Worm (Caenorhabditis elegans): ENCODE results near the gene Y45F10B.13.
"Not testable (repeated sequence)": the region's sequence is repeated elsewhere in the genome, so short reads cannot be mapped to it uniquely, and the experiment has no call there.

The Y45F10B.13 gene

DNA sequence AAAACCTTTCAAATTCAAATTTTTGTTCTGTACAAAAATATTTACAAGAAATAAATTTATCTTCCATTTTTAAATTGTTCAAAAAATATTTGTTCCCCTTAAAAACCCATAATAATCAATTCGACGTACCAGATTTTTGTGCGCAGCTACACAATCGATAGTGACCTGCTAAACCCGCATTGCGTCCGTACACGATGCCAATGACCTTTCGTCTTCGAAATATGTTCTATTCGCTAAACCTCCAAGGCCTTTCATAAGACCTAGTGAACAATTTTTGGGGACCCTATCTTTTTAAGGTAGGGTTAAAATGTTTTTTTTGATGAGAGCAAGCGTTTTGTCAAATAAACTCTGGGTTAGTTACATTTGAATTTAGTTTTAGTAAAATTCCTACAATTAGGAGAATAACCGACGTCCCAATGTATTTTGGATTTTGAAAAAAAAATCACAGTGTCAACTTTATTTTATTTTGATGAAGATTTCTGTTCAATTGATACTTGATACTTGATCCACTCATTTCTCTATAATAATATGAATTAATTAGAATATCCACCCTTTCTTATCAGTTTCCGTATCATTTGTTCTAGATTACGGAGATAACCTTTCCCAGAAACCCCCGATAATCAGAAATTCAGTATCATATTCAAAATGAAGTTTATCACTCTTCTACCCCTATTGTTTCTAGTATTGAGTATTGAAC lies 40.6 kb upstream of the Y45F10B.13 start, which contains the start of gene Y45F10B.59:
TSS of gene Y45F10B.59 (plus strand) at position 647 of the 697 bp plus-strand sequence.
- no peak for TF ChIP-seq daf-16 (GFP tag; optimal IDR thresholded peaks at IDR 0.05)
- TF ChIP-seq daf-16 (tag; optimal IDR thresholded peaks at IDR 0.05) = no peak
- no peak for TF ChIP-seq nhr-10 (tag; optimal IDR thresholded peaks at IDR 0.05)
- no peak for TF ChIP-seq sdz-12 (GFP tag; optimal IDR thresholded peaks at IDR 0.05)
- TF ChIP-seq mxl-3 (GFP tag; optimal IDR thresholded peaks at IDR 0.05) = no peak
- TF ChIP-seq snpc-1.2 (GFP tag; IDR thresholded peaks at IDR 0.05) = peak; percentile 91

DNA sequence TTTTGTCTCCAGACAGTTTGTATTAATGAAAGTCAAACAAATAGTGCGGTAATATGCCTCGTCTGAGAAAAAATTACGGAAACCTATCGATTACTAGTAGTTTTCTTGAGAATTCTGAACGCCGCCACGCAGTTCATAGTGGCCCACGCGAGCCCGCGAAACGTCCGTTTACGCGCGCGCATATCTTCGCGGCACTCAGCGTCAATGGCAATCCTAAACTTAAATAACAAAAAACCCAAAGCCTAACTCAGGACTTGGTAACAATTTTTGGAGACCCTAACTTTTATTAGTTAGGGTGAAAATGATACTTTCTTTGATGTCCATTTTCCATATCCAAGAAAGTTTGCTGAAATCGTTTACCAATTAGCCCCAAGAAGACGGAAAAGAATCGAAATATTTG lies 39.9 kb upstream of the Y45F10B.13 start:
- peak; percentile 69; the same call in 1 of the 2 replicates for TF ChIP-seq mdt-29 (GFP tag; IDR thresholded peaks at IDR 0.05)
- no peak for TF ChIP-seq nhr-10 (tag; optimal IDR thresholded peaks at IDR 0.05)
- TF ChIP-seq Y48G9A.11 (GFP tag; IDR thresholded peaks at IDR 0.05) = 0 out of 2 replicates have a peak, but pooled peaks have one; percentile 15
- no peak for TF ChIP-seq ztf-7 (tag; optimal IDR thresholded peaks at IDR 0.05)
- no peak for TF ChIP-seq nhr-28 (tag; optimal IDR thresholded peaks at IDR 0.05)
- TF ChIP-seq madf-9 (GFP tag; conservative IDR thresholded peaks at IDR 0.05) = no peak
- no peak for TF ChIP-seq set-16 (GFP tag; IDR thresholded peaks at IDR 0.05)
- peak; percentile 97 for TF ChIP-seq snpc-1.2 (GFP tag; IDR thresholded peaks at IDR 0.05)
- no peak for TF ChIP-seq ces-1 (GFP tag; optimal IDR thresholded peaks at IDR 0.05)
- peak; percentile 53 for TF ChIP-seq F49E8.2 (tag; optimal IDR thresholded peaks at IDR 0.05; ENCODE audit: borderline replicate concordance)

DNA sequence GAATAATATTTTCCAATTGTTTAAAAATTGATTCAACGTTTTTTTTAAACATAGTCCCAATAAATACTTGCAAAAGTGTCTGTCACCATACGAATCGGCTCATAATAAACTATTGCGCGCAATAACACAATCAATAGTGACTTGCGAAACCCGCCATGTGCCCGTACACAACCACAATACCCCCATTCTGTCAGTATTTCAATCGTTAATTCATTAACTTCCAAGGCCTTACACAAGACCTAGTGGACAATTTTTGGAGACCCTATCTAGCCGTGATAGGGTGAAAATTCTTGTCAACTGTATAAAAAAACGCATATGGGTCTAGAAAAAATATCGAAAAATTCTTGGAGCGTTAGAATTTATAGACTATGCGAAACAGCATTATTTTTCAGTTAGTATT lies 39.1 kb upstream of the Y45F10B.13 start:
- peak; percentile 50 for TF ChIP-seq snpc-4 (tag; optimal IDR thresholded peaks at IDR 0.05)
- peak; percentile 98 for TF ChIP-seq snpc-1.2 (GFP tag; IDR thresholded peaks at IDR 0.05)
- no peak for TF ChIP-seq nhr-48 (tag; optimal IDR thresholded peaks at IDR 0.05)
- TF ChIP-seq mdt-29 (GFP tag; IDR thresholded peaks at IDR 0.05) = 0 out of 2 replicates have a peak, but pooled peaks have one; percentile 40

DNA sequence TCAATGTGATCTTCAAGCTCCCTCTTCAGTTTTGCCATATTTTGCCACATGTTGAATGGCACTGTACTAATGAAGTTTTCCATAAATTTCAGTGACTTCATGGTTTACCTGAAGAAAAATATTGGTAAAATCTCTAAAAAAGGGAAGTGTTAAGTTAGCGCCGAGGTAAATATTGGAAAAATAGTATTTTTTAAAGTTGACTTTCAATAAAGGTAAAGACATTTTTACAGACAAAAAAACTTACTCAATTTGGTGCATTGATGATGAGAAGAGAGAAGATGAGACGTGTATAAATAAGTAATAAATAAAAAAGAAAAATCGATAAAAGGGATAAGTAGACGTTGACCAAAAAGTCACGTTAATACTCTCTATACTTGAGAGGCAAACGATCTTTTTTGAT lies 36.3 kb upstream of the Y45F10B.13 start, which contains the start of gene Y45F10B.9:
TSS of gene Y45F10B.9 (minus strand) at position 101 of the 400 bp plus-strand sequence.
- TF ChIP-seq F26F4.8 (GFP tag; conservative IDR thresholded peaks at IDR 0.05); nhr-48 (tag; optimal IDR thresholded peaks at IDR 0.05); Y75B8A.6 (GFP tag; IDR thresholded peaks at IDR 0.05): not testable (repeated sequence)

DNA sequence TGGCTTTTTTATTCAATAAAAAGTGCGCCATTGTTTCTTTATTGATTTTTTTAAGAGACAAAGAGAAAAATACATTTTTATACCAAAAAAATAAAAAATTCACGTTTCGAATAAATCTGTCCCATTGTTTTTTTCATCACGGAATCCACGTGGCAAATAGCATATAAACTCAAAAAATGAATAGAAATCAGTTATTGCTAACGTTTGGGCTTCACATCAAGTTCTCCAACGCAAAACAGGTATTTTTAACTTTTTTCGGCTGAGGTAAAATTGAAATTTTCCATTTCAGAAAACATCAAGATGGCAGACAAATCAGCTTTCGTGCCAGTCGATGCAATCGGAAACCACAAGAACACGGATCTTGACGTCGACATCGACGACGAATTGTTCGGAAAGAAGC lies 31.8 kb upstream of the Y45F10B.13 start, which contains the start of gene Y45F10B.3:
TSS of gene Y45F10B.3 (plus strand) at position 301 of the 400 bp plus-strand sequence.
- TF ChIP-seq sdz-12 (GFP tag; optimal IDR thresholded peaks at IDR 0.05) = no peak
- TF ChIP-seq ceh-44 (GFP tag; IDR thresholded peaks at IDR 0.05) = no peak
- TF ChIP-seq dve-1 (tag; optimal IDR thresholded peaks at IDR 0.05; ENCODE audit: insufficient read depth) = no peak
- no peak for TF ChIP-seq lin-1 (GFP tag; IDR thresholded peaks at IDR 0.05)
- no peak for TF ChIP-seq jun-1 (tag; optimal IDR thresholded peaks at IDR 0.05)

DNA sequence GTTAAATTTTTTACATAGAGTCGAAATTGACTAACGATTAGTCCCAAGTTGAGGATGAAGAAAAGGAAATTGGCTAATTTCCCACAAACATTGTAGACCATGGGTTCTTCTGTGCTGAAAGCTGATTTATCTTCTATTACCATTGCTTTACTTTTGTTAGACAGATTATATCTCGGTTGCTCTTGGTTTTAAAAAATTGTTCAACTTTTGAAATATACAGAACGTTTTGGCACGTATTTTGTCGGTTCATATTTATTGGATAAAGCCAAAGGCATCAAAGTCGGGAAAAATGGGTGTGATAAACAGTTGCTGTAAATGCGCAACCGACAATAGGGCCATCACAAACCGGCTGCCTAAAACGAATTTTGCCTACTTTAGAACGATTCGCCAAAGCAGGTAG lies 30.1 kb upstream of the Y45F10B.13 start, which contains the start of gene tsp-5:
TSS of gene tsp-5 (minus strand) at position 101 of the 400 bp plus-strand sequence.
- TF ChIP-seq zip-11 (GFP tag; IDR thresholded peaks at IDR 0.05) = no peak
- TF ChIP-seq ceh-20 (GFP tag; IDR thresholded peaks at IDR 0.05) = no peak
- TF ChIP-seq attf-4 (tag; optimal IDR thresholded peaks at IDR 0.05) = no peak
- TF ChIP-seq egl-27 (tag; optimal IDR thresholded peaks at IDR 0.05) = no peak
- TF ChIP-seq aha-1 (tag) = peak; percentile 33
- no peak for TF ChIP-seq lin-15B (tag; optimal IDR thresholded peaks at IDR 0.05)
- no peak for TF ChIP-seq vab-7 (GFP tag; IDR thresholded peaks at IDR 0.05)
- no peak for TF ChIP-seq mep-1 (tag; optimal IDR thresholded peaks at IDR 0.05)
